Fruit fly (Drosophila melanogaster) whole organism, prepupa: ENCODE results near the gene Jon25Bi.
A peak's percentile ranks its signal among the peaks of the same experiment; 100 is the strongest.

ENCODE experiments used
- Blimp-1 ChIP-seq: fragments of 200-800 bp; sonication (Bioruptor generic); optimal IDR thresholded peaks from 3 replicates; lab custom pipeline; 2017; ENCODE audit warnings: missing biosample characterization, missing genetic modification characterization, mild to moderate bottlenecking, moderate library complexity, missing genetic modification reagents
- CG10631 ChIP-seq: fragments of 200-800 bp; sonication (Bioruptor generic); optimal IDR thresholded peaks from 2 replicates; lab custom pipeline; 2016; ENCODE audit warnings: missing biosample characterization, missing genetic modification characterization
- CG10669 ChIP-seq: fragments of 200-800 bp; sonication (Bioruptor generic); optimal IDR thresholded peaks from 3 replicates; lab custom pipeline; 2018; ENCODE audit warnings: missing biosample characterization, mild to moderate bottlenecking, missing genetic modification characterization, moderate library complexity
- CG11294 ChIP-seq: fragments of 200-800 bp; sonication (Bioruptor generic); IDR thresholded peaks from 2 replicates; pipeline ENCODE4 v1.3.6; 2022; ENCODE audit warnings: missing biosample characterization, missing genetic modification characterization
- CG11762 ChIP-seq: fragments of 200-800 bp; sonication (Bioruptor generic); optimal IDR thresholded peaks from 3 replicates; lab custom pipeline; 2016; ENCODE audit warnings: missing biosample characterization, missing genetic modification characterization; ENCODE audit not compliant: insufficient read depth
- CG11902 ChIP-seq: fragments of 200-800 bp; sonication (Bioruptor generic); optimal IDR thresholded peaks from 3 replicates; lab custom pipeline; 2016; ENCODE audit warnings: missing biosample characterization, missing genetic modification characterization
- CG1621 ChIP-seq: fragments of 200-800 bp; sonication (Bioruptor generic); optimal IDR thresholded peaks from 3 replicates; lab custom pipeline; 2018; ENCODE audit warnings: missing biosample characterization, mild to moderate bottlenecking, missing genetic modification characterization
- CG16779 ChIP-seq: fragments of 200-800 bp; sonication (Bioruptor generic); optimal IDR thresholded peaks from 3 replicates; lab custom pipeline; 2017; ENCODE audit warnings: missing biosample characterization, mild to moderate bottlenecking, missing genetic modification characterization
- CG3032 ChIP-seq: fragments of 200-800 bp; optimal IDR thresholded peaks from 2 replicates; lab custom pipeline; 2019; ENCODE audit warnings: missing biosample characterization, mild to moderate bottlenecking, missing genetic modification characterization, moderate library complexity
- CG31627 ChIP-seq: fragments of 200-800 bp; sonication (Bioruptor generic); optimal IDR thresholded peaks from 3 replicates; lab custom pipeline; 2016; ENCODE audit warnings: missing biosample characterization, missing genetic modification characterization
- CG3919 ChIP-seq: fragments of 200-800 bp; sonication (Bioruptor generic); optimal IDR thresholded peaks from 3 replicates; lab custom pipeline; 2016; ENCODE audit warnings: missing biosample characterization, missing genetic modification characterization
- CG4318 ChIP-seq: fragments of 200-800 bp; sonication (Bioruptor generic); optimal IDR thresholded peaks from 3 replicates; lab custom pipeline; 2017; ENCODE audit warnings: missing biosample characterization, mild to moderate bottlenecking, missing genetic modification characterization
- CG6163 ChIP-seq: fragments of 200-800 bp; sonication (Bioruptor generic); IDR thresholded peaks from 3 replicates; pipeline ENCODE4 v1.3.6; 2022; ENCODE audit warnings: missing biosample characterization, missing genetic modification characterization
- CG6276 ChIP-seq: fragments of 200-800 bp; sonication (Bioruptor generic); optimal IDR thresholded peaks from 2 replicates; lab custom pipeline; 2017; ENCODE audit warnings: missing biosample characterization, mild to moderate bottlenecking, missing genetic modification characterization
- CG6792 ChIP-seq: fragments of 200-800 bp; sonication (Bioruptor generic); optimal IDR thresholded peaks from 3 replicates; lab custom pipeline; 2016; ENCODE audit warnings: missing biosample characterization, missing genetic modification characterization
- CG6808 ChIP-seq: fragments of 200-800 bp; sonication (Bioruptor generic); optimal IDR thresholded peaks from 3 replicates; lab custom pipeline; 2017; ENCODE audit warnings: missing biosample characterization, missing genetic modification characterization, mild to moderate bottlenecking, moderate library complexity, missing genetic modification reagents
- CG6854 ChIP-seq: fragments of 200-800 bp; sonication (Bioruptor generic); optimal IDR thresholded peaks from 2 replicates; lab custom pipeline; 2017; ENCODE audit warnings: missing biosample characterization, mild to moderate bottlenecking, missing genetic modification characterization
- CG7368 ChIP-seq: fragments of 200-800 bp; sonication (Bioruptor generic); optimal IDR thresholded peaks from 3 replicates; lab custom pipeline; 2016; ENCODE audit warnings: missing biosample characterization, missing genetic modification characterization
- CG8119 ChIP-seq: fragments of 200-800 bp; sonication (Bioruptor generic); IDR thresholded peaks from 3 replicates; pipeline ENCODE4 v1.3.6; 2022; ENCODE audit warnings: missing biosample characterization, missing genetic modification characterization
- CG8319 ChIP-seq: fragments of 200-800 bp; sonication (Bioruptor generic); optimal IDR thresholded peaks from 3 replicates; lab custom pipeline; 2016; ENCODE audit warnings: missing biosample characterization, missing genetic modification characterization
- CG8632 ChIP-seq: fragments of 200-800 bp; sonication (Bioruptor generic); optimal IDR thresholded peaks from 3 replicates; lab custom pipeline; 2016; ENCODE audit warnings: missing biosample characterization, missing genetic modification characterization
- CG9139 ChIP-seq: fragments of 200-800 bp; sonication (Bioruptor generic); optimal IDR thresholded peaks from 3 replicates; lab custom pipeline; 2017; ENCODE audit warnings: missing biosample characterization, mild to moderate bottlenecking, missing genetic modification characterization
- Eip75B ChIP-seq: fragments of 200-800 bp; sonication (Bioruptor generic); optimal IDR thresholded peaks from 3 replicates; lab custom pipeline; 2016; ENCODE audit warnings: missing biosample characterization, missing genetic modification characterization
- Eip78C ChIP-seq: fragments of 200-800 bp; sonication (Bioruptor generic); peaks from one replicate; lab custom pipeline; 2016; ENCODE audit warnings: missing biosample characterization, missing genetic modification characterization
- Eip93F ChIP-seq: fragments of 200-800 bp; sonication (Bioruptor generic); optimal IDR thresholded peaks from 2 replicates; lab custom pipeline; 2016; ENCODE audit warnings: missing biosample characterization, mild to moderate bottlenecking, missing genetic modification characterization
- Ets96B ChIP-seq: fragments of 200-800 bp; optimal IDR thresholded peaks from 2 replicates; lab custom pipeline; 2019; ENCODE audit warnings: missing biosample characterization, mild to moderate bottlenecking, missing genetic modification characterization, moderate library complexity
- Gug ChIP-seq: fragments of 200-800 bp; sonication (Bioruptor generic); IDR thresholded peaks from 2 replicates; pipeline ENCODE4 v1.3.6; 2022; ENCODE audit warnings: missing biosample characterization, missing genetic modification characterization
- Hr38 ChIP-seq: sonication (Bioruptor generic); optimal IDR thresholded peaks from 2 replicates; lab custom pipeline; 2016; ENCODE audit warnings: missing biosample characterization, missing genetic modification characterization
- Hr39 ChIP-seq: fragments of 200-800 bp; sonication (Bioruptor generic); optimal IDR thresholded peaks from 2 replicates; lab custom pipeline; 2016; ENCODE audit warnings: missing biosample characterization, missing genetic modification characterization
- Hr4 ChIP-seq: fragments of 200-800 bp; sonication (Bioruptor generic); optimal IDR thresholded peaks from 3 replicates; lab custom pipeline; 2016; ENCODE audit warnings: missing biosample characterization, missing genetic modification characterization
- Lpt ChIP-seq: fragments of 200-800 bp; sonication (Bioruptor generic); optimal IDR thresholded peaks from 3 replicates; lab custom pipeline; 2016; ENCODE audit warnings: missing biosample characterization, missing genetic modification characterization
- Met ChIP-seq: fragments of 200-800 bp; sonication (Bioruptor generic); optimal IDR thresholded peaks from 3 replicates; lab custom pipeline; 2016; ENCODE audit warnings: missing biosample characterization, missing genetic modification characterization
- OdsH ChIP-seq: fragments of 200-800 bp; sonication (Bioruptor generic); optimal IDR thresholded peaks from 3 replicates; lab custom pipeline; 2016; ENCODE audit warnings: missing biosample characterization, missing genetic modification characterization
- Smox ChIP-seq: fragments of 200-800 bp; sonication (Bioruptor generic); optimal IDR thresholded peaks from 3 replicates; lab custom pipeline; 2016; ENCODE audit warnings: missing biosample characterization, missing genetic modification characterization
- Sox14 ChIP-seq: fragments of 200-800 bp; sonication (Bioruptor generic); optimal IDR thresholded peaks from 3 replicates; lab custom pipeline; 2016; ENCODE audit warnings: missing biosample characterization, missing genetic modification characterization
- Sox15 ChIP-seq: fragments of 200-800 bp; sonication (Bioruptor generic); optimal IDR thresholded peaks from 3 replicates; lab custom pipeline; 2016; ENCODE audit warnings: missing biosample characterization, missing genetic modification characterization
- achi ChIP-seq: fragments of 200-800 bp; sonication (Bioruptor generic); optimal IDR thresholded peaks from 3 replicates; lab custom pipeline; 2016; ENCODE audit warnings: missing biosample characterization, missing genetic modification characterization
- dac ChIP-seq: fragments of 200-800 bp; sonication (Bioruptor generic); optimal IDR thresholded peaks from 2 replicates; lab custom pipeline; 2017; ENCODE audit warnings: missing biosample characterization, mild to moderate bottlenecking, missing genetic modification characterization
- dsx ChIP-seq: fragments of 200-800 bp; optimal IDR thresholded peaks from 3 replicates; lab custom pipeline; 2019; ENCODE audit warnings: missing biosample characterization, mild to moderate bottlenecking, missing genetic modification characterization, moderate library complexity; ENCODE audit not compliant: poor library complexity, severe bottlenecking
- eg ChIP-seq: fragments of 200-800 bp; sonication (Bioruptor generic); IDR thresholded peaks from 3 replicates; pipeline ENCODE4 v1.3.6; 2022; ENCODE audit warnings: missing biosample characterization, missing genetic modification characterization
- esn ChIP-seq: fragments of 200-800 bp; sonication (Bioruptor generic); optimal IDR thresholded peaks from 2 replicates; lab custom pipeline; 2016; ENCODE audit warnings: missing biosample characterization, mild to moderate bottlenecking, missing genetic modification characterization, moderate library complexity
- fd85E ChIP-seq: fragments of 200-800 bp; sonication (Bioruptor generic); optimal IDR thresholded peaks from 3 replicates; lab custom pipeline; 2016; ENCODE audit warnings: missing biosample characterization, missing genetic modification characterization
- fkh ChIP-seq: fragments of 200-800 bp; sonication (Bioruptor generic); optimal IDR thresholded peaks from 3 replicates; lab custom pipeline; 2017; ENCODE audit warnings: missing biosample characterization, mild to moderate bottlenecking, missing genetic modification characterization, moderate library complexity
- net ChIP-seq: fragments of 200-800 bp; sonication (Bioruptor generic); optimal IDR thresholded peaks from 3 replicates; lab custom pipeline; 2016; ENCODE audit warnings: missing biosample characterization, missing genetic modification characterization
- salr ChIP-seq, 2 experiments: fragments of 200-800 bp; sonication (Bioruptor generic); optimal IDR thresholded peaks; 3 replicates each; lab custom pipeline; 2016 to 2018; ENCODE audit warnings: missing biosample characterization in 2 of 2, missing genetic modification characterization in 2 of 2, mild to moderate bottlenecking in 1 of 2
- spab ChIP-seq: fragments of 200-800 bp; sonication (Bioruptor generic); optimal IDR thresholded peaks from 2 replicates; lab custom pipeline; 2017; ENCODE audit warnings: missing biosample characterization, mild to moderate bottlenecking, missing genetic modification characterization, missing genetic modification reagents
- ss ChIP-seq, 2 experiments: fragments of 200-800 bp; sonication (Bioruptor generic); optimal IDR thresholded peaks; 2 replicates in 1 of 2; 3 replicates in 1 of 2; lab custom pipeline; 2017 to 2018; ENCODE audit warnings: mild to moderate bottlenecking in 2 of 2, missing biosample characterization in 2 of 2, missing genetic modification characterization in 2 of 2, moderate library complexity in 1 of 2
- svp ChIP-seq: fragments of 200-800 bp; sonication (Bioruptor generic); peaks from one replicate; lab custom pipeline; 2016; ENCODE audit warnings: missing biosample characterization, missing genetic modification characterization
- topi ChIP-seq: fragments of 200-800 bp; sonication (Bioruptor generic); optimal IDR thresholded peaks from 3 replicates; lab custom pipeline; 2016; ENCODE audit warnings: missing biosample characterization, missing genetic modification characterization
- vri ChIP-seq: fragments of 200-800 bp; sonication (Bioruptor generic); optimal IDR thresholded peaks from 3 replicates; lab custom pipeline; 2016; ENCODE audit warnings: missing biosample characterization, mild to moderate bottlenecking, missing genetic modification characterization

Jon25Bi gene

DNA sequence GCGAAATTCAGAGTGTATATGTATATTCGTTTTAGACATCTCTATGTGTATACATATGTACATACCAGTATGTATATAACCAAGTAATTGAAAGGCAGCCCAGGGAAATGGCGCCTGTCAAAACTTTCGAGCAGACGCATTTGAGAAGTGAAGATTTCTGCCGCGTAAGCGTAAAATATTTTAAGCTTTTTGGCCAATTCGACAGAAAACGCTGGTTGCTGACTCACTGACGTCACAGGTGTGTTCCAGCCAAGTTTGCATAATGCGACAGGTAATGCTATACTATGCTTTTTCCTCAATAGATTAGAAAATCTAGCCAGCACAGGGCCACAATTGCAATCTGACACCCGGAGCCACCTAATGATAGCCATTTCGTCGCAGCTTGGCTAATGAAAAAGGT lies 38.2 kb downstream of the Jon25Bi start:
- TF ChIP-seq CG31627 (GFP tag; lab: Kevin White, UChicago) (no peak), net (no peak), Hr38 (GFP tag; lab: Kevin White, UChicago) (no peak), CG6854 (no peak), Sox14 (GFP tag; lab: Kevin White, UChicago) (no peak), fd85E (no peak)

DNA sequence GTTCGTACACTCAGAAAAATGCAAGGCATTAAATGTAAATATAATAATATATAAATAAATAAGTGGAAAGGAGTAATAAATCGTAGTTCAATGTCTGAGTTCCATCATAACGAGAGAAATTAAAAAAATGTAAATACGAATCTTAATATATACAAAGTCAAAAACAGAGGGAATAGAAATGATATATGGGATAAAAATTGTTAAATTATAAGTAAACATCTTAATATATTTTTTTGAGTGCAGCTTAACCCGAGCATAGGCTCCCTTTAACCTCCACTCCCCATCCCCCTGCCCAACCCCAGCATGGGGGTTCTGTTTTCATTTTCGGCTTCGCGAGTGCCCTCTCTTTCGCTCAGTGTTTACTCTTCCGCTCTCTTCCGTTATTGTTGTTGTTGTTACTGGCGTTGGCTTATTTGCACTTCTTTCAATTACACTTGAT lies 39.2 kb downstream of the Jon25Bi start:
- TF ChIP-seq Gug (GFP tag; lab: Robert Waterston, UW): no peak
- TF ChIP-seq CG8119 (GFP tag; lab: Robert Waterston, UW): peak; percentile 61
- no peak for TF ChIP-seq salr (GFP tag; optimal IDR thresholded peaks at IDR 0.05; lab: Kevin White, UChicago)
- TF ChIP-seq achi: peak; percentile 66
- TF ChIP-seq CG11762 (GFP tag; lab: Kevin White, UChicago): peak; percentile 9
- TF ChIP-seq Blimp-1: no peak
- TF ChIP-seq CG9139 (GFP tag; lab: Kevin White, UChicago): peak; percentile 11
- peak; percentile 54 for TF ChIP-seq CG8632 (GFP tag; lab: Kevin White, UChicago)
- peak; percentile 5 for TF ChIP-seq CG6276 (GFP tag; lab: Kevin White, UChicago)
- no peak for TF ChIP-seq Lpt (GFP tag; lab: Kevin White, UChicago)
- TF ChIP-seq CG3919 (GFP tag; lab: Kevin White, UChicago): peak; percentile 50
- TF ChIP-seq CG6854: no peak
- TF ChIP-seq CG6792: peak; percentile 52
- TF ChIP-seq CG1621: no peak
- peak; percentile 56 for TF ChIP-seq Ets96B
- peak; percentile 48 for TF ChIP-seq CG6808 (GFP tag; lab: Kevin White, UChicago)
- no peak for TF ChIP-seq Sox14 (GFP tag; lab: Kevin White, UChicago)
- TF ChIP-seq Eip93F (GFP tag; lab: Kevin White, UChicago): no peak
- TF ChIP-seq CG10631: peak; percentile 40
- peak; percentile 23 for TF ChIP-seq Met (GFP tag; lab: Kevin White, UChicago)
- TF ChIP-seq CG11902 (GFP tag; lab: Kevin White, UChicago): peak; percentile 30
- TF ChIP-seq ss (GFP tag; optimal IDR thresholded peaks at IDR 0.05; lab: Kevin White, UChicago): peak; percentile 24 to 76
- TF ChIP-seq CG6163 (GFP tag; lab: Robert Waterston, UW): peak; percentile 57; the same call in 1 of the 3 replicates
- TF ChIP-seq Eip75B (GFP tag; lab: Kevin White, UChicago): no peak
- TF ChIP-seq svp (GFP tag; lab: Kevin White, UChicago): peak; percentile 65
- TF ChIP-seq net: no peak
- peak; percentile 53 for TF ChIP-seq dsx
- TF ChIP-seq fkh (GFP tag; lab: Kevin White, UChicago): peak; percentile 66
- peak; percentile 62 for TF ChIP-seq OdsH (GFP tag; lab: Kevin White, UChicago)
- TF ChIP-seq CG3032 (tag; lab: Kevin White, UChicago): peak; percentile 58
- TF ChIP-seq esn (GFP tag; lab: Kevin White, UChicago): peak; percentile 48
- peak; percentile 34 for TF ChIP-seq CG7368 (GFP tag; lab: Kevin White, UChicago)
- peak; percentile 78 for TF ChIP-seq Eip78C (GFP tag; lab: Kevin White, UChicago)
- TF ChIP-seq Hr38 (GFP tag; lab: Kevin White, UChicago): no peak
- TF ChIP-seq CG11294: no peak
- TF ChIP-seq eg (GFP tag; lab: Robert Waterston, UW): no peak
- TF ChIP-seq Hr4 (GFP tag; lab: Kevin White, UChicago): peak; percentile 4
- peak; percentile 33 for TF ChIP-seq Sox15 (GFP tag; lab: Kevin White, UChicago)
- TF ChIP-seq CG8319 (GFP tag; lab: Kevin White, UChicago): no peak
- no peak for TF ChIP-seq vri
- peak; percentile 30 for TF ChIP-seq CG10669 (GFP tag; lab: Kevin White, UChicago)
- TF ChIP-seq Smox: no peak
- no peak for TF ChIP-seq CG16779
- peak; percentile 26 for TF ChIP-seq topi (GFP tag; lab: Kevin White, UChicago)
- TF ChIP-seq CG4318 (GFP tag; lab: Kevin White, UChicago): peak; percentile 45
- no peak for TF ChIP-seq fd85E
- no peak for TF ChIP-seq Hr39 (GFP tag; lab: Kevin White, UChicago)
- TF ChIP-seq dac (GFP tag; lab: Kevin White, UChicago): no peak
- peak; percentile 50 for TF ChIP-seq spab (GFP tag; lab: Kevin White, UChicago)
